Fruit fly (Drosophila melanogaster) whole organism, embryonic: Measurements from ENCODE around the gene neb.

Source experiments
- CG11247 ChIP-seq: fragments of 200-800 bp; sonication (Bioruptor generic); IDR thresholded peaks from 2 replicates; pipeline ENCODE4 v1.3.6; 2022; ENCODE audit warnings: missing biosample characterization, missing genetic modification characterization
- CG7357 ChIP-seq: fragments of 200-800 bp; sonication (Bioruptor generic); IDR thresholded peaks from 3 replicates; pipeline ENCODE4 v1.3.6; 2022; ENCODE audit warnings: missing biosample characterization, missing genetic modification characterization
- Max ChIP-seq: fragments of 200-800 bp; sonication (Bioruptor generic); optimal IDR thresholded peaks from 2 replicates; lab custom pipeline; 2016; ENCODE audit warnings: missing biosample characterization, mild to moderate bottlenecking, missing genetic modification characterization
- PHDP ChIP-seq: fragments of 200-800 bp; sonication (Bioruptor generic); optimal IDR thresholded peaks from 3 replicates; lab custom pipeline; 2018; ENCODE audit warnings: missing biosample characterization, mild to moderate bottlenecking, missing genetic modification characterization, moderate library complexity
- cato ChIP-seq: fragments of 200-800 bp; sonication (Bioruptor generic); optimal IDR thresholded peaks from 2 replicates; lab custom pipeline; 2016; ENCODE audit warnings: missing biosample characterization, missing genetic modification characterization, borderline replicate concordance
- dati ChIP-seq: fragments of 200-800 bp; sonication (Bioruptor generic); IDR thresholded peaks from 2 replicates; pipeline ENCODE4 v1.3.6; 2022; ENCODE audit warnings: missing biosample characterization, missing genetic modification characterization
- psq ChIP-seq: fragments of 200-800 bp; sonication (Bioruptor generic); optimal IDR thresholded peaks from 2 replicates; lab custom pipeline; 2017; ENCODE audit warnings: missing biosample characterization, missing genetic modification characterization
- sqz ChIP-seq: fragments of 200-800 bp; sonication (Bioruptor generic); optimal IDR thresholded peaks from 3 replicates; lab custom pipeline; 2018; ENCODE audit warnings: missing biosample characterization, mild to moderate bottlenecking, missing genetic modification characterization

DNA sequence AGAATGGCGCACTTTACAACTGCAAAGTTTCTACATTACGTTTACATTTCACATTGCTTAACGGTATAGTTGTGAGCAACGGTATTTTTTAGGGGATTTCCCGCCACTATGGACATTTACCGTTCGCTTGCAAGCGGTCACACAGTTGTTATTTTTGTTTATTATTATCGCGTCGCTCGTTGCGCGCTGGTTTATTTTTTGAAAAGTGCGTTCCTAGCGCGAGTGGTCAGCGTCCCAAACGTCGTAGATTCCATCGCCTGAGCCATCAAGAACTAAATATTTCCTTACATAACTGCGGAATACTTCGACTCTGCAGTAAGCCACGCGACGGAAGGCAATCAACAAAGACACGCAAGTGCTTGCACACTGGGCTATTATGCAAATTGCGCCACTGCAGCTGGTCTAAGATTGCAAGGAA, 9.3 kb upstream of the neb start, which contains the start of gene bwa:
- TF ChIP-seq PHDP (tag; lab: Kevin White, UChicago), result no peak
- no peak for TF ChIP-seq cato (GFP tag; lab: Kevin White, UChicago)
- no peak for TF ChIP-seq Max
- TF ChIP-seq psq (GFP tag; lab: Kevin White, UChicago), result no peak
- TF ChIP-seq dati (GFP tag; lab: Robert Waterston, UW), result no peak
- TF ChIP-seq CG11247 (GFP tag; lab: Robert Waterston, UW), result no peak
- no peak for TF ChIP-seq sqz
- TF ChIP-seq CG7357 (GFP tag; lab: Robert Waterston, UW), result no peak
